Fruit fly (Drosophila melanogaster): ENCODE results near the gene CG31709.
A peak's percentile ranks its signal among the peaks of the same experiment; 100 is the strongest.

The CG31709 gene

DNA sequence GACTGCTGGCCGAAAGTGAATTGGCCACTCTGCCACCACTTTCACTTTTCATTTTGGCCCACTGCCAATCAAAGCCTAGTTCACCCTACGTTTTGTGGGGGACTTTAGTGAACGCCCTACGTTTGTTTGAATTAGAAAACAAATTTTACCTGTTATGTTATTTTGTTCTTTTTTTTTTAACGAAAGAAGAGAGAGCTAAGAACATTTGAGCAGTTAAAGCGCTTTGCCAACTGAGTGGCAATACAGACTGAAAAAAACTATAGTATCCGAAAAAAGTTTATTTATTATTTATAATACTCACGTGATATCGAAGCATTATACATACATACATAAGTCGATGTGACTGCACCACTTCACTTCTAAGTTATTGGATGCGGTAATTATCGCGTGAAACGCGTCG, 38.5 kb upstream of the CG31709 start (continued):
- TF ChIP-seq Usf (GFP tag; optimal IDR thresholded peaks at IDR 0.05) (no peak), E2f2 (GFP tag; IDR thresholded peaks at IDR 0.05) (0 out of 2 replicates have a peak, but pooled peaks have one; percentile 32), ro (GFP tag; IDR thresholded peaks at IDR 0.05) (no peak), CG17612 (GFP tag; IDR thresholded peaks at IDR 0.05) (no peak), CG10274 (GFP tag; optimal IDR thresholded peaks at IDR 0.05) (peak; percentile 82), ind (GFP tag; optimal IDR thresholded peaks at IDR 0.05) (peak; percentile 3), Sry-β (GFP tag; optimal IDR thresholded peaks at IDR 0.05) (no peak), prd (optimal IDR thresholded peaks at IDR 0.05) (no peak), prd (GFP tag; IDR thresholded peaks at IDR 0.05) (no peak), CG12659 (GFP tag; optimal IDR thresholded peaks at IDR 0.05) (peak; percentile 5), chinmo (GFP tag; IDR thresholded peaks at IDR 0.05; ENCODE audit: partially characterized antibody) (no peak), gcm2 (GFP tag; optimal IDR thresholded peaks at IDR 0.05) (peak; percentile 24), B-H2 (GFP tag; optimal IDR thresholded peaks at IDR 0.05) (no peak), CG11504 (tag; optimal IDR thresholded peaks at IDR 0.05) (peak; percentile 61), Lpt (GFP tag; optimal IDR thresholded peaks at IDR 0.05) (no peak), Chrac-16 (GFP tag; optimal IDR thresholded peaks at IDR 0.05) (no peak), sob (GFP tag; IDR thresholded peaks at IDR 0.05) (no peak), CG9932 (GFP tag; IDR thresholded peaks at IDR 0.05) (0 out of 2 replicates have a peak, but pooled peaks have one; percentile 10), Asciz (GFP tag; optimal IDR thresholded peaks at IDR 0.05) (peak; percentile 38), vvl (GFP tag; IDR thresholded peaks at IDR 0.05) (0 out of 2 replicates have a peak, but pooled peaks have one; percentile 25), Fer1 (GFP tag; optimal IDR thresholded peaks at IDR 0.05) (peak; percentile 55), CG32772 (GFP tag; IDR thresholded peaks at IDR 0.05) (no peak), slbo (GFP tag; IDR thresholded peaks at IDR 0.05) (peak; percentile 17; the same call in 1 of the 2 replicates), phol (tag; optimal IDR thresholded peaks at IDR 0.05) (peak; percentile 14), Dll (GFP tag; IDR thresholded peaks at IDR 0.05; ENCODE audit: partially characterized antibody) (no peak), CG6791 (GFP tag; IDR thresholded peaks at IDR 0.05; ENCODE audit: partially characterized antibody) (no peak), CG2120 (GFP tag; optimal IDR thresholded peaks at IDR 0.05) (peak; percentile 40), lmd (GFP tag; IDR thresholded peaks at IDR 0.05) (no peak), Nf-YB (GFP tag; optimal IDR thresholded peaks at IDR 0.05) (no peak), CG3281 (GFP tag; optimal IDR thresholded peaks at IDR 0.05) (peak; percentile 6), CG30020 (tag; optimal IDR thresholded peaks at IDR 0.05) (no peak), Fer3 (tag; optimal IDR thresholded peaks at IDR 0.05) (peak; percentile 28), insv (GFP tag; optimal IDR thresholded peaks at IDR 0.05) (no peak), CG4617 (GFP tag; optimal IDR thresholded peaks at IDR 0.05; ENCODE audit: borderline replicate concordance) (no peak), Sox102F (GFP tag; optimal IDR thresholded peaks at IDR 0.05) (peak; percentile 59), D19A (tag; optimal IDR thresholded peaks at IDR 0.05) (peak; percentile 17), CG31388 (GFP tag; optimal IDR thresholded peaks at IDR 0.05) (no peak), CG8944 (GFP tag; optimal IDR thresholded peaks at IDR 0.05) (no peak), cg (GFP tag; optimal IDR thresholded peaks at IDR 0.05) (no peak), CG9609 (GFP tag; optimal IDR thresholded peaks at IDR 0.05) (no peak), jigr1 (GFP tag; IDR thresholded peaks at IDR 0.05) (no peak), gcm (GFP tag; optimal IDR thresholded peaks at IDR 0.05) (no peak), ab (GFP tag; optimal IDR thresholded peaks at IDR 0.05) (no peak), corto (GFP tag; optimal IDR thresholded peaks at IDR 0.05) (no peak), Hsf (GFP tag; optimal IDR thresholded peaks at IDR 0.05) (peak; percentile 6), dmrt99B (tag; optimal IDR thresholded peaks at IDR 0.05) (peak; percentile 57), CoRest (tag; optimal IDR thresholded peaks at IDR 0.05) (peak; percentile 34), da (GFP tag; optimal IDR thresholded peaks at IDR 0.05) (no peak), CG30403 (GFP tag; optimal IDR thresholded peaks at IDR 0.05) (peak; percentile 37), CG10462 (GFP tag; optimal IDR thresholded peaks at IDR 0.05) (no peak), CG2678 (tag; optimal IDR thresholded peaks at IDR 0.05) (peak; percentile 48)

Data from whole organism, embryonic.